Fruit fly (Drosophila melanogaster) whole organism, pupa: ENCODE results near the gene Bsg.

Experiments
- CG17806 ChIP-seq: fragments of 200-800 bp; sonication (Bioruptor generic); optimal IDR thresholded peaks from 2 replicates; lab custom pipeline; 2018; ENCODE audit warnings: missing biosample characterization, mild to moderate bottlenecking, missing genetic modification characterization, moderate library complexity
- CG32121 ChIP-seq: fragments of 200-800 bp; sonication (Bioruptor generic); IDR thresholded peaks from 2 replicates; pipeline ENCODE4 v1.3.6; 2022; ENCODE audit warnings: missing biosample characterization, missing genetic modification characterization
- CG34367 ChIP-seq: fragments of 200-800 bp; sonication (Bioruptor generic); optimal IDR thresholded peaks from 2 replicates; lab custom pipeline; 2018; ENCODE audit warnings: missing biosample characterization, mild to moderate bottlenecking, missing genetic modification characterization
- CG8159 ChIP-seq: fragments of 200-800 bp; sonication (Bioruptor generic); optimal IDR thresholded peaks from 3 replicates; lab custom pipeline; 2018; ENCODE audit warnings: missing biosample characterization, mild to moderate bottlenecking, missing genetic modification characterization, moderate library complexity
- CG9948 ChIP-seq: fragments of 200-800 bp; sonication (Bioruptor generic); optimal IDR thresholded peaks from 2 replicates; lab custom pipeline; 2018; ENCODE audit warnings: missing biosample characterization, mild to moderate bottlenecking, missing genetic modification characterization, moderate library complexity
- D1 ChIP-seq: fragments of 200-800 bp; sonication (Bioruptor generic); optimal IDR thresholded peaks from 2 replicates; lab custom pipeline; 2018; ENCODE audit warnings: missing biosample characterization, mild to moderate bottlenecking, missing genetic modification characterization, moderate library complexity
- Pif1A ChIP-seq: fragments of 200-800 bp; sonication (Bioruptor generic); optimal IDR thresholded peaks from 3 replicates; lab custom pipeline; 2016; ENCODE audit warnings: missing biosample characterization, missing genetic modification characterization
- Pif1B ChIP-seq: fragments of 200-800 bp; sonication (Bioruptor generic); optimal IDR thresholded peaks from 3 replicates; lab custom pipeline; 2016; ENCODE audit warnings: missing biosample characterization, missing genetic modification characterization
- Snoo ChIP-seq: fragments of 200-800 bp; sonication (Bioruptor generic); optimal IDR thresholded peaks from 3 replicates; lab custom pipeline; 2017; ENCODE audit warnings: missing biosample characterization, mild to moderate bottlenecking, missing genetic modification characterization, inconsistent platforms

DNA sequence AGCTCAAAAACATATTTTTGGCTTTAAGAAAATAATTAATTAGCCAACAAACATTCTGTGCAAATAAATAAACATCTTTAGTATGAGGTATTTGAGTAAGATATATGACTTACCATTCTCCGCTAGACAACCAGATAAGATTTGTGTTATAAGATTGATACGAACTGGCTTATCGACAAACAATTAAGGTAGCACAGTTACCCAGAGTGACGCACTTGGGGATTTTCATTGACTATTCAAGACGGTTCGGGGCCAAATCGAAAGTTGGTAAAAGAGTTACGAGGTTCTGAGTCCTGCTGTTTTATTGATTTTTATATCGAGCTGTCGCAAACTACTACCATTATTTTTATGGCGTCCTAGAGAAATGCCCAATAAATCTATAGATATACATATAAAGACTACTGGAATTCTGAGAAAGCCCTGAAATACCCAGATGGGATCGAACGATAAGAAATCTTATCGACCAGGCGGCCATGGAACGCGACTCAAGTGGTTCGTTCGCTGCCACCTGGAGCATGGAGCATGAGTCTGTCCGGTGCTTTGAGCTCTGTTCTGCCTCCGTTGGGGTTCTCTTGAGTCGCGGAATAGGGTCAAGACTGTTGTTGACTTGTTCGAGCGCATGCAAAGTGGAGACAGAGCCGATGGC, 46.9 kb downstream of the Bsg start:
- TF ChIP-seq CG34367 (tag; lab: Kevin White, UChicago) (no peak), CG8159 (no peak), CG32121 (GFP tag; lab: Robert Waterston, UW) (no peak), CG17806 (no peak), D1 (tag; lab: Kevin White, UChicago) (no peak), CG9948 (tag; lab: Kevin White, UChicago) (no peak), Snoo (tag; lab: Kevin White, UChicago) (no peak), Pif1A (no peak), Pif1B (no peak)
